Fruit fly (Drosophila melanogaster): ENCODE results near the gene Oatp33Ea.

The Oatp33Ea gene

DNA sequence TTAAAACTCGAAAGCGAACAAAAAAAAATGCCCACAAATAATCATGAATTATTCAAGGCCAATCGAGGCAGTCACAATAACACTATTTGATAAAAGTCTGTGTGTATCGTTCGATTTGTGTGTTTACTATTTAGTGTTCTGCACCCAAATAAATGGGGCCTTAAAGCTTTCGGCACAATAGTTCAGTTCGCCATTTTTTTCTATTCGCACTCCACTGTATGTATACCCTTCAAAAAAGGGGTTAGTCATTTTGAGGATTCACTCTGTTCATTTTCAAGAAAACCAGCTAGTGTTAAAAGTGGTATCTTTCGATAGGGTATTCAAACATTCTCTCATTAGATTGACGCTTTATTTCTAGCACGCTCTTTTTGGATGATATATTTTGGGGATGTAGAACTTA is 21.9 kb upstream of the Oatp33Ea start (continued):
- TF ChIP-seq CG7839 (tag; optimal IDR thresholded peaks at IDR 0.05) (peak; percentile 51), CG8290 (GFP tag; optimal IDR thresholded peaks at IDR 0.05) (no peak), CG8290 (tag; optimal IDR thresholded peaks at IDR 0.05) (peak in 1 of 2 experiments; percentile 90), CG32532 (GFP tag; IDR thresholded peaks at IDR 0.05) (peak; percentile 91), Bteb2 (GFP tag; optimal IDR thresholded peaks at IDR 0.05) (peak; percentile 13), TFAM (GFP tag; optimal IDR thresholded peaks at IDR 0.05) (no peak), CG33213 (GFP tag; optimal IDR thresholded peaks at IDR 0.05) (peak; percentile 3), CG9932 (GFP tag; IDR thresholded peaks at IDR 0.05) (peak; percentile 92), wdn (GFP tag; IDR thresholded peaks at IDR 0.05) (peak; percentile 67; the same call in 1 of the 2 replicates), so (GFP tag; IDR thresholded peaks at IDR 0.05) (0 out of 3 replicates have a peak, but pooled peaks have one; percentile 24), Dbx (GFP tag; IDR thresholded peaks at IDR 0.05) (peak; percentile 81), CG13424 (tag; optimal IDR thresholded peaks at IDR 0.05) (peak; percentile 50), exex (tag; optimal IDR thresholded peaks at IDR 0.05) (peak; percentile 61), tgo (GFP tag; IDR thresholded peaks at IDR 0.05) (peak; percentile 34; the same call in 1 of the 3 replicates), B-H1 (GFP tag; IDR thresholded peaks at IDR 0.05) (peak; percentile 19; the same call in 1 of the 3 replicates), CG12071 (GFP tag; optimal IDR thresholded peaks at IDR 0.05) (peak; percentile 24), H15 (GFP tag; IDR thresholded peaks at IDR 0.05) (no peak), bcd (GFP tag; optimal IDR thresholded peaks at IDR 0.05) (peak; percentile 60), Mrtf (GFP tag; IDR thresholded peaks at IDR 0.05) (peak; percentile 39; the same call in 1 of the 3 replicates), grn (GFP tag; optimal IDR thresholded peaks at IDR 0.05) (no peak), her (GFP tag; optimal IDR thresholded peaks at IDR 0.05) (peak; percentile 74), Hr51 (GFP tag; optimal IDR thresholded peaks at IDR 0.05) (peak; percentile 11 to 12), Kr (GFP tag; optimal IDR thresholded peaks at IDR 0.05) (no peak), CG31224 (GFP tag; IDR thresholded peaks at IDR 0.05) (peak; percentile 70), Hmr (GFP tag; optimal IDR thresholded peaks at IDR 0.05) (peak; percentile 70), CG17361 (GFP tag; IDR thresholded peaks at IDR 0.05) (no peak), Hr3 (GFP tag; optimal IDR thresholded peaks at IDR 0.05) (no peak), sd (tag; optimal IDR thresholded peaks at IDR 0.05) (peak; percentile 70), bbx (GFP tag; IDR thresholded peaks at IDR 0.05; ENCODE audit: partially characterized antibody) (no peak), NFAT (GFP tag; IDR thresholded peaks at IDR 0.05) (peak; percentile 84), CG15011 (GFP tag; optimal IDR thresholded peaks at IDR 0.05) (peak; percentile 25), CG11723 (GFP tag; optimal IDR thresholded peaks at IDR 0.05) (peak; percentile 14), vfl (GFP tag; optimal IDR thresholded peaks at IDR 0.05) (peak; percentile 33), CG17359 (tag; optimal IDR thresholded peaks at IDR 0.05) (peak; percentile 28), CG16815 (GFP tag; optimal IDR thresholded peaks at IDR 0.05) (peak; percentile 4), CG12104 (GFP tag; optimal IDR thresholded peaks at IDR 0.05) (peak; percentile 22), org-1 (GFP tag; optimal IDR thresholded peaks at IDR 0.05) (peak; percentile 12), CG10321 (GFP tag; IDR thresholded peaks at IDR 0.05) (no peak), ci (GFP tag; IDR thresholded peaks at IDR 0.05) (no peak), Adf1 (GFP tag; IDR thresholded peaks at IDR 0.05) (no peak; the same call in 1 of the 2 replicates), ranshi (GFP tag; IDR thresholded peaks at IDR 0.05) (0 out of 2 replicates have a peak, but pooled peaks have one; percentile 33), Myb (GFP tag; optimal IDR thresholded peaks at IDR 0.05) (peak; percentile 42), usp (GFP tag; optimal IDR thresholded peaks at IDR 0.05) (no peak), CG15269 (tag; optimal IDR thresholded peaks at IDR 0.05) (peak; percentile 62), D19B (GFP tag; optimal IDR thresholded peaks at IDR 0.05) (peak; percentile 73), CG13894 (tag; optimal IDR thresholded peaks at IDR 0.05) (peak; percentile 84), Max (GFP tag; optimal IDR thresholded peaks at IDR 0.05) (no peak), CG12155 (GFP tag; optimal IDR thresholded peaks at IDR 0.05) (peak; percentile 67), gsb-n (tag; optimal IDR thresholded peaks at IDR 0.05) (no peak), Jarid2 (GFP tag; optimal IDR thresholded peaks at IDR 0.05) (no peak), croc (GFP tag; conservative IDR thresholded peaks at IDR 0.05) (no peak), CG10209 (GFP tag; optimal IDR thresholded peaks at IDR 0.05) (peak; percentile 17)
